Worm (Caenorhabditis elegans) whole organism, L3 larva: ENCODE data around the gene ehbp-1.

ENCODE experiments used
- ZK546.5 ChIP-seq: sonication (generic microtip); optimal IDR thresholded peaks from 2 replicates; lab custom pipeline; 2017; ENCODE audit warnings: missing biosample characterization, missing genetic modification characterization
- ama-1 ChIP-seq: fragments of 150-350 bp; optimal IDR thresholded peaks from 2 replicates; lab custom pipeline; 2018
- ceh-16 ChIP-seq: sonication (generic microtip); optimal IDR thresholded peaks from 2 replicates; lab custom pipeline; 2017; ENCODE audit warnings: missing biosample characterization, missing genetic modification characterization
- ceh-28 ChIP-seq: fragments of 150-350 bp; optimal IDR thresholded peaks from 2 replicates; lab custom pipeline; 2014; ENCODE audit warnings: missing biosample characterization, missing genetic modification reagents, missing genetic modification characterization
- ceh-82 ChIP-seq: fragments of 150-350 bp; optimal IDR thresholded peaks from 2 replicates; lab custom pipeline; 2014; ENCODE audit warnings: missing biosample characterization, missing genetic modification characterization
- daf-12 ChIP-seq: fragments of 150-350 bp; optimal IDR thresholded peaks from 2 replicates; lab custom pipeline; 2014; ENCODE audit warnings: missing biosample characterization, missing genetic modification reagents, missing genetic modification characterization
- egl-27 ChIP-seq: sonication (generic microtip); optimal IDR thresholded peaks from 4 replicates; lab custom pipeline; 2017; ENCODE audit warnings: missing biosample characterization, missing genetic modification reagents, missing genetic modification characterization
- egl-5 ChIP-seq: fragments of 150-350 bp; optimal IDR thresholded peaks from 2 replicates; lab custom pipeline; 2017; ENCODE audit warnings: missing biosample characterization, missing genetic modification reagents, missing genetic modification characterization, inconsistent platforms
- elt-1 ChIP-seq: fragments of 150-350 bp; optimal IDR thresholded peaks from 2 replicates; lab custom pipeline; 2014; ENCODE audit warnings: missing biosample characterization, missing genetic modification characterization
- elt-2 ChIP-seq: sonication (generic microtip); optimal IDR thresholded peaks from 2 replicates; lab custom pipeline; 2016; ENCODE audit warnings: missing genetic modification reagents, mild to moderate bottlenecking, missing genetic modification characterization, missing compliant biosample characterization
- elt-3 ChIP-seq, 3 experiments: fragments of 150-350 bp in 1 of 3; sonication (generic microtip) in 2 of 3; optimal IDR thresholded peaks; 2 replicates in 2 of 3; 4 replicates in 1 of 3; lab custom pipeline; 2014 to 2017; ENCODE audit warnings: missing biosample characterization in 3 of 3, missing genetic modification characterization in 3 of 3
- eor-1 ChIP-seq, 2 experiments: fragments of 150-350 bp; optimal IDR thresholded peaks; 2 replicates each; lab custom pipeline; 2014 to 2018; ENCODE audit warnings: missing biosample characterization in 2 of 2, missing genetic modification characterization in 2 of 2
- fkh-10 ChIP-seq: sonication (generic microtip); optimal IDR thresholded peaks from 2 replicates; lab custom pipeline; 2017; ENCODE audit warnings: missing biosample characterization, missing genetic modification reagents, missing genetic modification characterization
- fkh-2 ChIP-seq: fragments of 150-350 bp; optimal IDR thresholded peaks from 2 replicates; lab custom pipeline; 2014; ENCODE audit warnings: missing biosample characterization, missing genetic modification reagents, missing genetic modification characterization
- fos-1 ChIP-seq: fragments of 150-350 bp; optimal IDR thresholded peaks from 2 replicates; lab custom pipeline; 2014; ENCODE audit warnings: missing biosample characterization, missing genetic modification characterization
- hmg-11 ChIP-seq: sonication (generic microtip); optimal IDR thresholded peaks from 2 replicates; lab custom pipeline; 2016; ENCODE audit warnings: missing genetic modification characterization, missing compliant biosample characterization
- jun-1 ChIP-seq: fragments of 150-350 bp; optimal IDR thresholded peaks from 2 replicates; lab custom pipeline; 2014; ENCODE audit warnings: missing biosample characterization, missing genetic modification reagents, missing genetic modification characterization
- lin-15B ChIP-seq: fragments of 150-350 bp; optimal IDR thresholded peaks from 2 replicates; lab custom pipeline; 2014; ENCODE audit warnings: missing biosample characterization, missing genetic modification characterization
- lin-39 ChIP-seq: fragments of 150-350 bp; optimal IDR thresholded peaks from 2 replicates; lab custom pipeline; 2018; ENCODE audit warnings: missing biosample characterization, missing genetic modification reagents, missing genetic modification characterization
- lsy-12 ChIP-seq: sonication (generic microtip); optimal IDR thresholded peaks from 2 replicates; lab custom pipeline; 2016; ENCODE audit warnings: mild to moderate bottlenecking, missing genetic modification characterization, missing compliant biosample characterization
- mdl-1 ChIP-seq: fragments of 150-350 bp; optimal IDR thresholded peaks from 2 replicates; lab custom pipeline; 2014; ENCODE audit warnings: missing biosample characterization, missing genetic modification characterization
- mml-1 ChIP-seq: fragments of 150-350 bp; sonication (generic microtip); optimal IDR thresholded peaks from 3 replicates; lab custom pipeline; 2014; ENCODE audit warnings: missing biosample characterization, missing genetic modification characterization
- nfya-1 ChIP-seq: sonication (generic microtip); optimal IDR thresholded peaks from 2 replicates; lab custom pipeline; 2017; ENCODE audit warnings: missing genetic modification characterization, mild to moderate bottlenecking, missing compliant biosample characterization, antibody characterized with exemption, moderate library complexity; ENCODE audit not compliant: insufficient read depth
- nhr-11 ChIP-seq: fragments of 150-350 bp; optimal IDR thresholded peaks from 2 replicates; lab custom pipeline; 2014; ENCODE audit warnings: missing biosample characterization, missing genetic modification characterization
- nhr-23 ChIP-seq: fragments of 150-350 bp; optimal IDR thresholded peaks from 2 replicates; lab custom pipeline; 2014; ENCODE audit warnings: missing biosample characterization, missing genetic modification reagents, missing genetic modification characterization
- nhr-25 ChIP-seq: sonication (generic microtip); optimal IDR thresholded peaks from 2 replicates; lab custom pipeline; 2017; ENCODE audit warnings: missing biosample characterization, missing genetic modification characterization
- nhr-43 ChIP-seq: sonication (generic microtip); optimal IDR thresholded peaks from 2 replicates; lab custom pipeline; 2016; ENCODE audit warnings: mild to moderate bottlenecking, missing genetic modification characterization, missing compliant biosample characterization; ENCODE audit not compliant: poor library complexity, severe bottlenecking
- nhr-67 ChIP-seq: fragments of 150-350 bp; optimal IDR thresholded peaks from 2 replicates; lab custom pipeline; 2014; ENCODE audit warnings: missing biosample characterization, missing genetic modification characterization
- nhr-77 ChIP-seq: fragments of 150-350 bp; optimal IDR thresholded peaks from 2 replicates; lab custom pipeline; 2014; ENCODE audit warnings: missing biosample characterization, missing genetic modification characterization
- pha-4 ChIP-seq: fragments of 150-350 bp; optimal IDR thresholded peaks from 2 replicates; lab custom pipeline; 2014; ENCODE audit warnings: missing biosample characterization, missing genetic modification reagents, missing genetic modification characterization
- pqm-1 ChIP-seq: fragments of 150-350 bp; optimal IDR thresholded peaks from 2 replicates; lab custom pipeline; 2017; ENCODE audit warnings: missing biosample characterization, missing genetic modification characterization, inconsistent platforms
- sea-2 ChIP-seq: fragments of 150-350 bp; sonication (generic microtip); optimal IDR thresholded peaks from 4 replicates; lab custom pipeline; 2014; ENCODE audit warnings: missing biosample characterization, missing genetic modification reagents, missing genetic modification characterization
- skn-1 ChIP-seq: fragments of 150-350 bp; optimal IDR thresholded peaks from 2 replicates; lab custom pipeline; 2014; ENCODE audit warnings: missing biosample characterization, missing genetic modification characterization
- snpc-4 ChIP-seq: fragments of 150-350 bp; optimal IDR thresholded peaks from 2 replicates; lab custom pipeline; 2014; ENCODE audit warnings: missing biosample characterization, missing genetic modification characterization
- tbx-2 ChIP-seq: sonication (generic microtip); optimal IDR thresholded peaks from 2 replicates; lab custom pipeline; 2016; ENCODE audit warnings: mild to moderate bottlenecking, missing genetic modification characterization, missing compliant biosample characterization
- unc-39 ChIP-seq: sonication (generic microtip); optimal IDR thresholded peaks from 4 replicates; lab custom pipeline; 2017; ENCODE audit warnings: missing biosample characterization, missing genetic modification characterization
- unc-62 ChIP-seq: fragments of 150-350 bp; sonication (generic microtip); optimal IDR thresholded peaks from 4 replicates; lab custom pipeline; 2014; ENCODE audit warnings: missing biosample characterization, missing genetic modification reagents, missing genetic modification characterization
- zag-1 ChIP-seq: fragments of 150-350 bp; optimal IDR thresholded peaks from 2 replicates; lab custom pipeline; 2014; ENCODE audit warnings: missing biosample characterization, missing genetic modification characterization
- ztf-11 ChIP-seq: fragments of 150-350 bp; optimal IDR thresholded peaks from 2 replicates; lab custom pipeline; 2014; ENCODE audit warnings: missing biosample characterization, missing genetic modification characterization
- ztf-4 ChIP-seq: fragments of 150-350 bp; optimal IDR thresholded peaks from 2 replicates; lab custom pipeline; 2014; ENCODE audit warnings: missing biosample characterization, missing genetic modification characterization

The ehbp-1 gene

ce11 chrV:9550313-9550712, at the start of gene ehbp-1:
Gene ehbp-1 (plus strand): TSS chrV:9550644.
- TF ChIP-seq nfya-1 (tag; lab: Kevin White, UChicago), result peak; percentile 34
- no peak for TF ChIP-seq nhr-25 (tag; lab: Kevin White, UChicago)
- TF ChIP-seq nhr-43 (tag; lab: Kevin White, UChicago), result no peak
- TF ChIP-seq fkh-10, result peak; percentile 32

- TF ChIP-seq jun-1 (tag; lab: Kevin White, UChicago) (no peak), nhr-25 (tag; lab: Kevin White, UChicago) (peak; percentile 65), elt-1 (tag; lab: Kevin White, UChicago) (peak; percentile 91)
Measured at ce11 chrV:9500826-9501451, 49.5 kb upstream of the ehbp-1 start, which contains the start of gene swt-5. Gene swt-5 (plus strand): TSS chrV:9501401.

ce11 chrV:9503152-9503817, 47.2 kb upstream of the ehbp-1 start:
- peak; percentile 48 for TF ChIP-seq tbx-2 (tag; lab: Kevin White, UChicago)
- TF ChIP-seq lsy-12 (tag; lab: Kevin White, UChicago), result peak; percentile 42
- peak; percentile 51 for TF ChIP-seq ama-1
- peak; percentile 17 for TF ChIP-seq jun-1 (tag; lab: Kevin White, UChicago)
- no peak for TF ChIP-seq nhr-67 (tag; lab: Kevin White, UChicago)
- TF ChIP-seq ceh-16 (tag; lab: Kevin White, UChicago), result no peak
- peak; percentile 95 for TF ChIP-seq snpc-4
- peak; percentile 22 for TF ChIP-seq nhr-23
- no peak for TF ChIP-seq nhr-77 (tag; lab: Kevin White, UChicago)
- TF ChIP-seq ztf-4, result no peak
- TF ChIP-seq mml-1 (tag; lab: Kevin White, UChicago), result no peak
- no peak for TF ChIP-seq unc-62 (GFP tag; lab: Kevin White, UChicago)
- peak; percentile 77 for TF ChIP-seq nhr-43 (tag; lab: Kevin White, UChicago)
- peak; percentile 52 for TF ChIP-seq elt-2 (tag; lab: Kevin White, UChicago)
- no peak for TF ChIP-seq skn-1
- TF ChIP-seq ztf-11, result no peak
- TF ChIP-seq sea-2 (GFP tag; lab: Kevin White, UChicago), result no peak
- no peak for TF ChIP-seq zag-1 (tag; lab: Kevin White, UChicago)
- no peak for TF ChIP-seq pha-4 (tag; lab: Kevin White, UChicago)
- TF ChIP-seq ceh-82, result peak; percentile 8
- TF ChIP-seq fos-1, result no peak
- TF ChIP-seq nhr-11 (tag; lab: Kevin White, UChicago), result no peak
- no peak for TF ChIP-seq fkh-2 (tag; lab: Kevin White, UChicago)
- TF ChIP-seq elt-3 (tag; optimal IDR thresholded peaks at IDR 0.05; lab: Kevin White, UChicago), result no peak
- TF ChIP-seq eor-1 (tag; optimal IDR thresholded peaks at IDR 0.05; lab: Kevin White, UChicago), result no peak
- no peak for TF ChIP-seq unc-39 (tag; lab: Kevin White, UChicago)
- TF ChIP-seq mdl-1 (tag; lab: Kevin White, UChicago), result no peak
- TF ChIP-seq pqm-1, result peak; percentile 17
- no peak for TF ChIP-seq egl-27 (tag; lab: Kevin White, UChicago)
- peak; percentile 50 for TF ChIP-seq nhr-25 (tag; lab: Kevin White, UChicago)
- TF ChIP-seq elt-1 (tag; lab: Kevin White, UChicago), result peak; percentile 33
- TF ChIP-seq daf-12 (tag; lab: Kevin White, UChicago), result no peak
- TF ChIP-seq lin-39 (tag; lab: Kevin White, UChicago), result peak; percentile 82
- peak; percentile 26 for TF ChIP-seq egl-5 (tag; lab: Kevin White, UChicago)
- peak; percentile 90 for TF ChIP-seq hmg-11 (tag; lab: Kevin White, UChicago)
- peak; percentile 40 for TF ChIP-seq nfya-1 (tag; lab: Kevin White, UChicago)
- peak; percentile 38 for TF ChIP-seq lin-15B
- TF ChIP-seq ceh-28, result no peak
- TF ChIP-seq ZK546.5 (tag; lab: Kevin White, UChicago), result no peak
